Worm (Caenorhabditis elegans) whole organism, L2 larva: ENCODE measurements around the gene F49C12.15.

Experiments
- aly-2 ChIP-seq: fragments of 150-350 bp; optimal IDR thresholded peaks from 2 replicates; lab custom pipeline; 2014; ENCODE audit warnings: missing biosample characterization, missing genetic modification characterization
- blmp-1 ChIP-seq: sonication (generic microtip); optimal IDR thresholded peaks from 2 replicates; lab custom pipeline; 2017; ENCODE audit warnings: missing genetic modification characterization, mild to moderate bottlenecking, missing compliant biosample characterization, antibody characterized with exemption, moderate library complexity; ENCODE audit not compliant: insufficient read depth
- ceh-82 ChIP-seq: fragments of 150-350 bp; optimal IDR thresholded peaks from 2 replicates; lab custom pipeline; 2014; ENCODE audit warnings: missing biosample characterization, missing genetic modification characterization
- elt-1 ChIP-seq: fragments of 150-350 bp; optimal IDR thresholded peaks from 2 replicates; lab custom pipeline; 2014; ENCODE audit warnings: missing biosample characterization, missing genetic modification characterization
- lin-13 ChIP-seq: fragments of 150-350 bp; optimal IDR thresholded peaks from 2 replicates; lab custom pipeline; 2014; ENCODE audit warnings: missing biosample characterization, missing genetic modification reagents, missing genetic modification characterization
- nhr-237 ChIP-seq: fragments of 150-350 bp; optimal IDR thresholded peaks from 2 replicates; lab custom pipeline; 2014; ENCODE audit warnings: missing biosample characterization, missing genetic modification characterization
- unc-62 ChIP-seq: fragments of 150-350 bp; optimal IDR thresholded peaks from 2 replicates; lab custom pipeline; 2014; ENCODE audit warnings: missing biosample characterization, missing genetic modification reagents, missing genetic modification characterization
- zag-1 ChIP-seq: fragments of 150-350 bp; optimal IDR thresholded peaks from 2 replicates; lab custom pipeline; 2014; ENCODE audit warnings: missing biosample characterization, missing genetic modification characterization

DNA sequence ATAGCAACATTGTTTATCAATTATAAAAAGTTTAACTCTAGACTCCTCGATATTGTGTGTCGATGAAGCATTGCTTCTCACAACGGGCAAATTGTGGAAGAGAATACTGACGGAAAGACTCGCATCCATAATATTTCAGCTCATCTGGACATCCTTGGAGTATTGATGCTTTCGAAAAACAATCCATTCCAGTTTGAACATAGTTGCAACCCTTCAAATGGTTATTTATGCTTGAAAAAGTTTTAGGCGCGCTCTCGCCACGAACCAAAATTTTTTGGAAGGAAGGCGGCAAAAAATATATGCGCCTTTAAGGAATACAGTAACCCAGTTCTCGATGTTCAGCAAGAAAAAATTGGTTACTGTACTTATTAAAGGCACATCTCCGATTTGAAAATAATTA is 1.8 kb upstream of the F49C12.15 start:
- TF ChIP-seq ceh-82 (tag; lab: Kevin White, UChicago) (no peak), zag-1 (tag; lab: Kevin White, UChicago) (no peak), nhr-237 (no peak), aly-2 (tag; lab: Kevin White, UChicago) (no peak), unc-62 (GFP tag; lab: Kevin White, UChicago) (no peak), blmp-1 (tag; lab: Kevin White, UChicago) (no peak), lin-13 (no peak), elt-1 (tag; lab: Kevin White, UChicago) (no peak)
